Fruit fly (Drosophila melanogaster) whole organism, embryonic: ENCODE data around the gene CG43446.

Experiments
- Awh ChIP-seq: fragments of 200-800 bp; sonication (Bioruptor generic); IDR thresholded peaks from 2 replicates; pipeline ENCODE4, ENCODE4 v1.3.6; 2022; ENCODE audit warnings: missing biosample characterization, missing genetic modification characterization
- B-H2 ChIP-seq: fragments of 200-800 bp; sonication (Bioruptor generic); optimal IDR thresholded peaks from 2 replicates; lab custom pipeline; 2018; ENCODE audit warnings: missing biosample characterization, mild to moderate bottlenecking, missing genetic modification characterization
- CG10147 ChIP-seq: fragments of 200-800 bp; sonication (Bioruptor generic); optimal IDR thresholded peaks from 2 replicates; lab custom pipeline; 2019; ENCODE audit warnings: missing biosample characterization, mild to moderate bottlenecking, missing genetic modification characterization, moderate library complexity
- CG10431 ChIP-seq: fragments of 200-800 bp; sonication (Bioruptor generic); optimal IDR thresholded peaks from 3 replicates; lab custom pipeline; 2018; ENCODE audit warnings: missing biosample characterization, mild to moderate bottlenecking, missing genetic modification characterization
- CG11456 ChIP-seq: fragments of 200-800 bp; sonication (Bioruptor generic); IDR thresholded peaks from 3 replicates; pipeline ENCODE4 v1.3.6; 2022; ENCODE audit warnings: missing biosample characterization, missing genetic modification characterization
- CG12236 ChIP-seq: fragments of 200-800 bp; sonication (Bioruptor generic); optimal IDR thresholded peaks from 2 replicates; lab custom pipeline; 2016; ENCODE audit warnings: missing biosample characterization, missing genetic modification characterization
- CG12391 ChIP-seq: fragments of 200-800 bp; sonication (Bioruptor generic); optimal IDR thresholded peaks from 3 replicates; lab custom pipeline; 2018; ENCODE audit warnings: missing biosample characterization, mild to moderate bottlenecking, missing genetic modification characterization, moderate library complexity
- CG13894 ChIP-seq: fragments of 200-800 bp; sonication (Bioruptor generic); optimal IDR thresholded peaks from 3 replicates; lab custom pipeline; 2018; ENCODE audit warnings: missing biosample characterization, mild to moderate bottlenecking, missing genetic modification characterization, moderate library complexity
- CG14965 ChIP-seq: fragments of 200-800 bp; sonication (Bioruptor generic); optimal IDR thresholded peaks from 2 replicates; lab custom pipeline; 2016; ENCODE audit warnings: missing biosample characterization, missing genetic modification characterization, borderline replicate concordance
- CG1602 ChIP-seq: fragments of 200-800 bp; sonication (Bioruptor generic); optimal IDR thresholded peaks from 3 replicates; lab custom pipeline; 2016; ENCODE audit warnings: missing biosample characterization, missing genetic modification characterization
- CG1603 ChIP-seq: fragments of 200-800 bp; sonication (Bioruptor generic); optimal IDR thresholded peaks from 2 replicates; lab custom pipeline; 2019; ENCODE audit warnings: missing biosample characterization, mild to moderate bottlenecking, missing genetic modification characterization, moderate library complexity
- CG2199 ChIP-seq: fragments of 200-800 bp; sonication (Bioruptor generic); IDR thresholded peaks from 3 replicates; pipeline ENCODE4 v1.3.6; 2022; ENCODE audit warnings: missing biosample characterization, missing genetic modification characterization
- CG31365 ChIP-seq: fragments of 200-800 bp; sonication (Bioruptor generic); optimal IDR thresholded peaks from 2 replicates; lab custom pipeline; 2018; ENCODE audit warnings: missing biosample characterization, mild to moderate bottlenecking, missing genetic modification characterization
- CG33557 ChIP-seq: fragments of 200-800 bp; sonication (Bioruptor generic); optimal IDR thresholded peaks from 2 replicates; lab custom pipeline; 2019; ENCODE audit warnings: missing biosample characterization, mild to moderate bottlenecking, missing genetic modification characterization, moderate library complexity
- CG4424 ChIP-seq: fragments of 200-800 bp; sonication (Bioruptor generic); optimal IDR thresholded peaks from 3 replicates; lab custom pipeline; 2016; ENCODE audit warnings: missing biosample characterization, missing genetic modification characterization
- CG4820 ChIP-seq: fragments of 200-800 bp; sonication (Bioruptor generic); optimal IDR thresholded peaks from 3 replicates; lab custom pipeline; 2016; ENCODE audit warnings: missing biosample characterization, missing genetic modification characterization
- CG7839 ChIP-seq: fragments of 200-800 bp; sonication (Bioruptor generic); optimal IDR thresholded peaks from 3 replicates; lab custom pipeline; 2018; ENCODE audit warnings: missing biosample characterization, mild to moderate bottlenecking, missing genetic modification characterization, moderate library complexity
- CG8478 ChIP-seq: fragments of >200 bp; optimal IDR thresholded peaks from 2 replicates; lab custom pipeline; 2018
- CG8765 ChIP-seq: fragments of 200-800 bp; sonication (Bioruptor generic); IDR thresholded peaks from 2 replicates; pipeline ENCODE4 v1.3.6; 2022; ENCODE audit warnings: missing biosample characterization, missing genetic modification characterization
- CG9609 ChIP-seq: fragments of 200-800 bp; sonication (Bioruptor generic); optimal IDR thresholded peaks from 3 replicates; lab custom pipeline; 2016; ENCODE audit warnings: missing biosample characterization, missing genetic modification characterization
- CG9817 ChIP-seq: fragments of 200-800 bp; sonication (Bioruptor generic); optimal IDR thresholded peaks from 2 replicates; lab custom pipeline; 2018; ENCODE audit warnings: missing biosample characterization, mild to moderate bottlenecking, missing genetic modification characterization, moderate library complexity
- E2f1 ChIP-seq: fragments of 200-800 bp; sonication (Bioruptor generic); IDR thresholded peaks from 2 replicates; pipeline ENCODE4 v1.3.6; 2022; ENCODE audit warnings: missing biosample characterization, missing genetic modification characterization
- Ets97D ChIP-seq: fragments of 200-800 bp; sonication (Bioruptor generic); optimal IDR thresholded peaks from 3 replicates; lab custom pipeline; 2016; ENCODE audit warnings: missing biosample characterization, missing genetic modification characterization
- HmgZ ChIP-seq: fragments of 200-800 bp; sonication (Bioruptor generic); optimal IDR thresholded peaks from 2 replicates; lab custom pipeline; 2018; ENCODE audit warnings: missing biosample characterization, mild to moderate bottlenecking, missing genetic modification characterization
- Hmr ChIP-seq: fragments of 200-800 bp; sonication (Bioruptor generic); optimal IDR thresholded peaks from 3 replicates; lab custom pipeline; 2017; ENCODE audit warnings: mild to moderate bottlenecking, missing biosample characterization, missing genetic modification reagents, missing genetic modification characterization
- Lhr ChIP-seq: fragments of 200-800 bp; sonication (Bioruptor generic); optimal IDR thresholded peaks from 3 replicates; lab custom pipeline; 2017; ENCODE audit warnings: mild to moderate bottlenecking, missing biosample characterization, missing genetic modification reagents, missing genetic modification characterization
- Mad ChIP-seq: fragments of 200-800 bp; sonication (Bioruptor generic); optimal IDR thresholded peaks from 2 replicates; lab custom pipeline; 2016; ENCODE audit warnings: missing biosample characterization, missing genetic modification characterization
- Myb ChIP-seq: fragments of 200-800 bp; sonication (Bioruptor generic); optimal IDR thresholded peaks from 2 replicates; lab custom pipeline; 2016; ENCODE audit warnings: missing biosample characterization, missing genetic modification characterization
- NC2α ChIP-seq: fragments of 200-800 bp; sonication (Bioruptor generic); optimal IDR thresholded peaks from 2 replicates; lab custom pipeline; 2016; ENCODE audit warnings: missing biosample characterization, missing genetic modification characterization
- Opbp ChIP-seq: fragments of 200-800 bp; sonication (Bioruptor generic); IDR thresholded peaks from 3 replicates; pipeline ENCODE4 v1.3.6; 2022; ENCODE audit warnings: missing biosample characterization, missing genetic modification characterization; ENCODE audit not compliant: partially characterized antibody
- Pdp1 ChIP-seq, 2 experiments: fragments of 200-800 bp; sonication (Bioruptor generic); optimal IDR thresholded peaks; 3 replicates each; lab custom pipeline; 2016; ENCODE audit warnings: missing biosample characterization in 2 of 2, missing genetic modification characterization in 2 of 2, mild to moderate bottlenecking in 1 of 2, moderate library complexity in 1 of 2
- Rfx ChIP-seq: fragments of 200-800 bp; sonication (Bioruptor generic); IDR thresholded peaks from 2 replicates; pipeline ENCODE4 v1.3.6; 2022; ENCODE audit warnings: missing biosample characterization, missing genetic modification characterization
- Side ChIP-seq: fragments of 200-800 bp; sonication (Bioruptor generic); optimal IDR thresholded peaks from 2 replicates; lab custom pipeline; 2016; ENCODE audit warnings: missing biosample characterization, missing genetic modification characterization
- Taf1 ChIP-seq: fragments of 200-800 bp; sonication (Bioruptor generic); IDR thresholded peaks from 2 replicates; pipeline ENCODE4 v1.3.6; 2022; ENCODE audit warnings: missing biosample characterization, missing genetic modification characterization
- az2 ChIP-seq: fragments of 200-800 bp; sonication (Bioruptor generic); optimal IDR thresholded peaks from 3 replicates; lab custom pipeline; 2016; ENCODE audit warnings: missing biosample characterization, missing genetic modification characterization
- bab2 ChIP-seq: fragments of 200-800 bp; sonication (Bioruptor generic); optimal IDR thresholded peaks from 2 replicates; lab custom pipeline; 2016; ENCODE audit warnings: missing biosample characterization, missing genetic modification characterization
- bbx ChIP-seq: fragments of 200-800 bp; sonication (Bioruptor generic); IDR thresholded peaks from 2 replicates; pipeline ENCODE4 v1.3.6; 2022; ENCODE audit warnings: missing biosample characterization, missing genetic modification characterization; ENCODE audit not compliant: partially characterized antibody
- eve ChIP-seq, 2 experiments: fragments of >200 bp; optimal IDR thresholded peaks; 2 replicates each; lab custom pipeline; 2017; ENCODE audit warnings: missing biosample characterization in 2 of 2, missing genetic modification characterization in 2 of 2
- grau ChIP-seq: fragments of 200-800 bp; optimal IDR thresholded peaks from 3 replicates; lab custom pipeline; 2019; ENCODE audit warnings: missing biosample characterization, mild to moderate bottlenecking, missing genetic modification characterization, moderate library complexity
- mld ChIP-seq: fragments of 200-800 bp; sonication (Bioruptor generic); IDR thresholded peaks from 3 replicates; pipeline ENCODE4 v1.3.6; 2022; ENCODE audit warnings: missing biosample characterization, missing genetic modification characterization; ENCODE audit not compliant: partially characterized antibody
- p53 ChIP-seq: fragments of 200-800 bp; sonication (Bioruptor generic); optimal IDR thresholded peaks from 2 replicates; lab custom pipeline; 2016; ENCODE audit warnings: missing biosample characterization, missing genetic modification characterization
- pho ChIP-seq: fragments of 200-800 bp; sonication (Bioruptor generic); optimal IDR thresholded peaks from 2 replicates; lab custom pipeline; 2016; ENCODE audit warnings: missing biosample characterization, missing genetic modification characterization
- pnt ChIP-seq: fragments of 200-800 bp; sonication (Bioruptor generic); optimal IDR thresholded peaks from 3 replicates; lab custom pipeline; 2016; ENCODE audit warnings: missing biosample characterization, missing genetic modification characterization
- sens ChIP-seq: fragments of 200-800 bp; sonication (Bioruptor generic); peaks from one replicate; lab custom pipeline; 2016; ENCODE audit warnings: missing biosample characterization, missing genetic modification characterization
- slp2 ChIP-seq: fragments of 200-800 bp; sonication (Bioruptor generic); optimal IDR thresholded peaks from 2 replicates; lab custom pipeline; 2016; ENCODE audit warnings: missing biosample characterization, missing genetic modification characterization
- sob ChIP-seq: fragments of 200-800 bp; sonication (Bioruptor generic); IDR thresholded peaks from 2 replicates; pipeline ENCODE4 v1.3.6; 2022; ENCODE audit warnings: missing biosample characterization, missing genetic modification characterization
- tin ChIP-seq: fragments of 200-800 bp; sonication (Bioruptor generic); optimal IDR thresholded peaks from 3 replicates; lab custom pipeline; 2016; ENCODE audit warnings: missing biosample characterization, missing genetic modification characterization
- vvl ChIP-seq: fragments of 200-800 bp; sonication (Bioruptor generic); IDR thresholded peaks from 2 replicates; pipeline ENCODE4 v1.3.6; 2022; ENCODE audit warnings: missing biosample characterization, missing genetic modification characterization
- wor ChIP-seq: fragments of 200-800 bp; sonication (Bioruptor generic); IDR thresholded peaks from 2 replicates; pipeline ENCODE4 v1.3.6; 2022; ENCODE audit warnings: missing biosample characterization, missing genetic modification characterization
- zen ChIP-seq: fragments of 200-800 bp; sonication (Bioruptor generic); optimal IDR thresholded peaks from 3 replicates; lab custom pipeline; 2018; ENCODE audit warnings: missing biosample characterization, mild to moderate bottlenecking, missing genetic modification characterization, moderate library complexity
- zf30C ChIP-seq: fragments of 200-800 bp; sonication (Bioruptor generic); optimal IDR thresholded peaks from 3 replicates; lab custom pipeline; 2018; ENCODE audit warnings: missing biosample characterization, mild to moderate bottlenecking, missing genetic modification characterization

Gene CG43446

DNA sequence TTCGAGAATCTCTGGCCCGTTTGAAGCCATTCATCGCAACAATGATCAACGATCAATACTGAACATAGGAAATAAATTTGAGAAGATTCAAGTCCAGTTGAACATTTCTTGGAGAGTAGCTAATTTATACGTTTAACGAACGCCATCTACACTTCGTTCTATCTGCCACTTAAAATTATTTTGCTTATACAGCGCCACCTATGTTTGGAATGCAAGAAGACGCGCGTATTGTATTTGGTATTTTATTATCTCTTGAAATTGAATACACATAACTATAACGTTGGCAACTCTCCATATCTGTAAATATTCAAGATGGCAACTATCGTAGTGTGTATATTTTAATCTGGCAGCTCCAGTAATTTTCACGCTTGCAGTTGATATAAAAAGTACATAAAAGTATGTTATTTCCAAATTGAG is 39.7 kb downstream of the CG43446 start (continued):
- TF ChIP-seq CG33557 (GFP tag; lab: Kevin White, UChicago) (no peak), CG12391 (tag; lab: Kevin White, UChicago) (no peak), wor (no peak), CG11456 (peak; percentile 84), p53 (GFP tag; lab: Kevin White, UChicago) (no peak), CG10431 (GFP tag; lab: Kevin White, UChicago) (no peak), E2f1 (GFP tag; lab: Robert Waterston, UW) (peak; percentile 28; the same call in 1 of the 2 replicates), CG31365 (tag; lab: Kevin White, UChicago) (peak; percentile 39), grau (tag; lab: Kevin White, UChicago) (peak; percentile 40), CG8765 (GFP tag; lab: Robert Waterston, UW) (no peak), Opbp (GFP tag; lab: Robert Waterston, UW) (peak; percentile 12; the same call in 1 of the 3 replicates), Side (peak; percentile 39), CG13894 (peak; percentile 3), CG9817 (tag; lab: Kevin White, UChicago) (peak; percentile 49), Rfx (GFP tag; lab: Robert Waterston, UW) (peak; percentile 77), Pdp1 (GFP tag; optimal IDR thresholded peaks at IDR 0.05; lab: Kevin White, UChicago) (peak in 1 of 2 experiments; percentile 53), sens (peak; percentile 70), Myb (GFP tag; lab: Kevin White, UChicago) (peak; percentile 65), CG4820 (GFP tag; lab: Kevin White, UChicago) (no peak), Awh (GFP tag; lab: Robert Waterston, UW) (0 out of 2 replicates have a peak, but pooled peaks have one; percentile 9), tin (peak; percentile 36), pho (GFP tag; lab: Kevin White, UChicago) (peak; percentile 30), zen (tag; lab: Kevin White, UChicago) (peak; percentile 15), bbx (peak; percentile 38; the same call in 1 of the 2 replicates), Lhr (peak; percentile 81), CG14965 (GFP tag; lab: Kevin White, UChicago) (peak; percentile 4), CG8478 (lab: Kevin White, UChicago) (no peak), CG9609 (GFP tag; lab: Kevin White, UChicago) (peak; percentile 41), vvl (peak; percentile 82), sob (GFP tag; lab: Robert Waterston, UW) (peak; percentile 66), CG10147 (no peak), CG1603 (tag; lab: Kevin White, UChicago) (peak; percentile 72), zf30C (no peak), Mad (GFP tag; lab: Kevin White, UChicago) (peak; percentile 32), Ets97D (peak; percentile 18), pnt (GFP tag; lab: Kevin White, UChicago) (peak; percentile 20), bab2 (GFP tag; lab: Kevin White, UChicago) (peak; percentile 63), CG4424 (GFP tag; lab: Kevin White, UChicago) (peak; percentile 8), az2 (GFP tag; lab: Kevin White, UChicago) (peak; percentile 5), Taf1 (GFP tag; lab: Robert Waterston, UW) (0 out of 2 replicates have a peak, but pooled peaks have one; percentile 39), CG1602 (peak; percentile 2), CG7839 (peak; percentile 12), CG2199 (peak; percentile 76), HmgZ (tag; lab: Kevin White, UChicago) (peak; percentile 78), mld (GFP tag; lab: Robert Waterston, UW) (no peak), CG12236 (no peak), B-H2 (GFP tag; lab: Kevin White, UChicago) (peak; percentile 60), NC2α (GFP tag; lab: Kevin White, UChicago) (peak; percentile 23), slp2 (GFP tag; lab: Kevin White, UChicago) (peak; percentile 12), eve (GFP tag; optimal IDR thresholded peaks at IDR 0.05; lab: Kevin White, UChicago) (no peak), Hmr (GFP tag; lab: Kevin White, UChicago) (peak; percentile 61)
